Worm (Caenorhabditis elegans) whole organism, young adult: ENCODE data around the gene T04A11.4.
A peak's percentile ranks its signal among the peaks of the same experiment; 100 is the strongest.

Experiments
- B0035.1 ChIP-seq: sonication (generic microtip); optimal IDR thresholded peaks from 2 replicates; lab custom pipeline; 2016; ENCODE audit warnings: missing genetic modification characterization, mild to moderate bottlenecking, missing compliant biosample characterization, missing genotype, missing genetic modification reagents
- D2030.7 ChIP-seq: fragments of 200-800 bp; sonication (Bioruptor generic); IDR thresholded peaks from 2 replicates; pipeline ENCODE4 v1.3.6; 2022; ENCODE audit warnings: missing genetic modification reagents, missing genetic modification characterization, missing compliant biosample characterization
- F22D6.2 ChIP-seq: sonication (generic microtip); optimal IDR thresholded peaks from 2 replicates; lab custom pipeline; 2016; ENCODE audit warnings: mild to moderate bottlenecking, missing genetic modification characterization, missing compliant biosample characterization
- F23B12.7 ChIP-seq: sonication (generic microtip); optimal IDR thresholded peaks from 2 replicates; lab custom pipeline; 2017; ENCODE audit warnings: missing genetic modification characterization, mild to moderate bottlenecking, missing compliant biosample characterization, antibody characterized with exemption, moderate library complexity; ENCODE audit not compliant: insufficient read depth
- F39B2.1 ChIP-seq: fragments of 200-800 bp; sonication (Bioruptor generic); IDR thresholded peaks from 2 replicates; pipeline ENCODE4 v1.3.6; 2022; ENCODE audit warnings: missing genetic modification reagents, missing genetic modification characterization, missing compliant biosample characterization
- F57C9.4 ChIP-seq: sonication (generic microtip); optimal IDR thresholded peaks from 2 replicates; lab custom pipeline; 2017; ENCODE audit warnings: mild to moderate bottlenecking, missing genetic modification characterization, missing compliant biosample characterization
- K12H6.12 ChIP-seq: fragments of 200-800 bp; sonication (Bioruptor generic); optimal IDR thresholded peaks from 2 replicates; lab custom pipeline; 2018; ENCODE audit warnings: mild to moderate bottlenecking, missing genetic modification characterization, missing compliant biosample characterization
- T07F8.4 ChIP-seq: sonication (generic microtip); optimal IDR thresholded peaks from 2 replicates; lab custom pipeline; 2016; ENCODE audit warnings: mild to moderate bottlenecking, missing genetic modification characterization, moderate library complexity, missing compliant biosample characterization
- Y56A3A.18 ChIP-seq: fragments of 200-800 bp; sonication (Bioruptor generic); IDR thresholded peaks from 2 replicates; pipeline ENCODE4 v1.3.6; 2022; ENCODE audit warnings: missing genetic modification reagents, missing genetic modification characterization, missing compliant biosample characterization
- Y79H2A.3 ChIP-seq: fragments of 200-800 bp; sonication (Bioruptor generic); conservative IDR thresholded peaks from 2 replicates; pipeline ENCODE4 v1.3.6; 2022; ENCODE audit warnings: missing genetic modification reagents, missing genetic modification characterization, missing compliant biosample characterization
- ama-1 ChIP-seq, 3 experiments: fragments of 150-350 bp in 1 of 3; sonication (generic microtip) in 2 of 3; optimal IDR thresholded peaks; 2 replicates each; lab custom pipeline; 2014 to 2018; ENCODE audit warnings: missing biosample characterization in 2 of 3, missing genetic modification characterization in 2 of 3, missing genetic modification reagents in 2 of 3
- aptf-2 ChIP-seq: fragments of 200-800 bp; sonication (Bioruptor generic); conservative IDR thresholded peaks from 2 replicates; pipeline ENCODE4 v1.3.6; 2022; ENCODE audit warnings: missing genetic modification reagents, missing genetic modification characterization, missing compliant biosample characterization
- attf-3 ChIP-seq: fragments of 200-800 bp; sonication (Bioruptor generic); conservative IDR thresholded peaks from 2 replicates; pipeline ENCODE4 v1.3.6; 2022; ENCODE audit warnings: missing genetic modification reagents, missing genetic modification characterization, missing compliant biosample characterization
- attf-6 ChIP-seq: fragments of 200-800 bp; sonication (Bioruptor generic); IDR thresholded peaks from 2 replicates; pipeline ENCODE4 v1.3.6; 2022; ENCODE audit warnings: missing genetic modification reagents, missing genetic modification characterization, missing compliant biosample characterization
- bed-1 ChIP-seq: fragments of 200-800 bp; sonication (Bioruptor generic); IDR thresholded peaks from 2 replicates; pipeline ENCODE4 v1.3.6; 2022; ENCODE audit warnings: missing genetic modification reagents, missing genetic modification characterization, missing compliant biosample characterization
- bed-2 ChIP-seq: fragments of 200-800 bp; sonication (Bioruptor generic); IDR thresholded peaks from 2 replicates; pipeline ENCODE4 v1.3.6; 2022; ENCODE audit warnings: missing genetic modification reagents, missing genetic modification characterization, missing compliant biosample characterization
- ccch-3 ChIP-seq: fragments of 200-800 bp; sonication (Bioruptor generic); optimal IDR thresholded peaks from 2 replicates; lab custom pipeline; 2018; ENCODE audit warnings: mild to moderate bottlenecking, missing genetic modification characterization, missing compliant biosample characterization
- egl-18 ChIP-seq: fragments of 200-800 bp; sonication (Bioruptor generic); IDR thresholded peaks from 2 replicates; pipeline ENCODE4 v1.3.6; 2022; ENCODE audit warnings: missing genetic modification reagents, missing genetic modification characterization, missing compliant biosample characterization
- egl-44 ChIP-seq: fragments of 200-800 bp; sonication (Bioruptor generic); IDR thresholded peaks from 2 replicates; pipeline ENCODE4 v1.3.6; 2022; ENCODE audit warnings: missing genetic modification reagents, missing genetic modification characterization, missing compliant biosample characterization
- gei-17 ChIP-seq: fragments of 200-800 bp; sonication (Bioruptor generic); optimal IDR thresholded peaks from 2 replicates; lab custom pipeline; 2018; ENCODE audit warnings: mild to moderate bottlenecking, missing genetic modification characterization, missing compliant biosample characterization
- hrde-1 ChIP-seq: sonication (generic microtip); optimal IDR thresholded peaks from 2 replicates; lab custom pipeline; 2016; ENCODE audit warnings: missing genetic modification characterization, mild to moderate bottlenecking, missing compliant biosample characterization, moderate library complexity, missing genotype, missing genetic modification reagents, borderline replicate concordance
- lin-26 ChIP-seq: fragments of 200-800 bp; sonication (Bioruptor generic); IDR thresholded peaks from 2 replicates; pipeline ENCODE4 v1.3.6; 2022; ENCODE audit warnings: missing genetic modification reagents, missing genetic modification characterization, missing compliant biosample characterization
- lsl-1 ChIP-seq: fragments of 200-800 bp; sonication (Bioruptor generic); optimal IDR thresholded peaks from 2 replicates; lab custom pipeline; 2018; ENCODE audit warnings: mild to moderate bottlenecking, missing genetic modification characterization, moderate library complexity, missing compliant biosample characterization
- lsy-27 ChIP-seq: sonication (generic microtip); optimal IDR thresholded peaks from 2 replicates; lab custom pipeline; 2017; ENCODE audit warnings: missing genetic modification characterization, mild to moderate bottlenecking, missing compliant biosample characterization, antibody characterized with exemption, missing genotype, borderline replicate concordance; ENCODE audit not compliant: insufficient read depth
- mel-28 ChIP-seq: sonication (generic microtip); optimal IDR thresholded peaks from 2 replicates; lab custom pipeline; 2016; ENCODE audit warnings: borderline replicate concordance, mild to moderate bottlenecking, missing genetic modification characterization, missing compliant biosample characterization
- mxl-1 ChIP-seq: sonication (generic microtip); optimal IDR thresholded peaks from 2 replicates; lab custom pipeline; 2016; ENCODE audit warnings: missing genetic modification characterization, missing compliant biosample characterization
- nfya-1 ChIP-seq: sonication (generic microtip); optimal IDR thresholded peaks from 2 replicates; lab custom pipeline; 2017; ENCODE audit warnings: antibody characterized with exemption, missing compliant biosample characterization, missing genetic modification characterization, borderline replicate concordance; ENCODE audit not compliant: insufficient read depth
- nhr-27 ChIP-seq: fragments of 200-800 bp; sonication (Bioruptor generic); optimal IDR thresholded peaks from 2 replicates; lab custom pipeline; 2018; ENCODE audit warnings: mild to moderate bottlenecking, missing genetic modification characterization, moderate library complexity, missing compliant biosample characterization
- nhr-90 ChIP-seq: sonication (generic microtip); optimal IDR thresholded peaks from 2 replicates; lab custom pipeline; 2016; ENCODE audit warnings: missing genotype, mild to moderate bottlenecking, missing genetic modification characterization, missing compliant biosample characterization
- pha-4 ChIP-seq: fragments of 150-350 bp; sonication (generic microtip); optimal IDR thresholded peaks from 2 replicates; lab custom pipeline; 2014; ENCODE audit warnings: missing biosample characterization, missing genetic modification reagents, missing genetic modification characterization
- sdz-38 ChIP-seq: sonication (generic microtip); optimal IDR thresholded peaks from 2 replicates; lab custom pipeline; 2016; ENCODE audit warnings: missing genotype, missing genetic modification characterization, missing compliant biosample characterization
- ztf-25 ChIP-seq: fragments of 200-800 bp; sonication (Bioruptor generic); IDR thresholded peaks from 2 replicates; pipeline ENCODE4 v1.3.6; 2022; ENCODE audit warnings: missing genetic modification reagents, missing genetic modification characterization, missing compliant biosample characterization
- ztf-26 ChIP-seq: sonication (generic microtip); optimal IDR thresholded peaks from 2 replicates; lab custom pipeline; 2017; ENCODE audit warnings: missing genetic modification characterization, missing compliant biosample characterization
- ztf-28 ChIP-seq: fragments of 200-800 bp; sonication (Bioruptor generic); IDR thresholded peaks from 2 replicates; pipeline ENCODE4 v1.3.6; 2022; ENCODE audit warnings: missing genetic modification reagents, missing genetic modification characterization, missing compliant biosample characterization

Gene T04A11.4

ce11 chrIV:12527217-12527616, 42.8 kb upstream of the T04A11.4 start, which contains the start of gene F53B2.8 (continued):
- no peak for TF ChIP-seq ccch-3 (GFP tag; lab: Kevin White, UChicago)
- TF ChIP-seq F39B2.1 (GFP tag; lab: Robert Waterston, UW) = no peak
- TF ChIP-seq egl-44 (GFP tag; lab: Robert Waterston, UW) = no peak
- TF ChIP-seq B0035.1 (tag; lab: Kevin White, UChicago) = no peak
- no peak for TF ChIP-seq lin-26 (GFP tag; lab: Robert Waterston, UW)
- TF ChIP-seq F23B12.7 (tag; lab: Kevin White, UChicago) = no peak
- TF ChIP-seq hrde-1 (tag; lab: Kevin White, UChicago) = no peak
- TF ChIP-seq Y56A3A.18 (GFP tag; lab: Robert Waterston, UW) = 0 out of 2 replicates have a peak, but pooled peaks have one; percentile 35
- TF ChIP-seq gei-17 = no peak
- TF ChIP-seq, all 124 proteins: peak for 7

- TF ChIP-seq nhr-27 (no peak), lsy-27 (tag; lab: Kevin White, UChicago) (no peak), ama-1 (optimal IDR thresholded peaks at IDR 0.05; lab: Kevin White, UChicago) (no peak), ama-1 (GFP tag; optimal IDR thresholded peaks at IDR 0.05; lab: Kevin White, UChicago) (no peak), nhr-90 (tag; lab: Kevin White, UChicago) (no peak), nfya-1 (tag; lab: Kevin White, UChicago) (no peak), D2030.7 (no peak), ztf-26 (tag; lab: Kevin White, UChicago) (no peak), attf-3 (GFP tag; lab: Robert Waterston, UW) (no peak), T07F8.4 (no peak), F22D6.2 (tag; lab: Kevin White, UChicago) (no peak), K12H6.12 (no peak), lin-26 (GFP tag; lab: Robert Waterston, UW) (no peak), egl-18 (GFP tag; lab: Robert Waterston, UW) (no peak), ztf-25 (GFP tag; lab: Robert Waterston, UW) (no peak), egl-44 (GFP tag; lab: Robert Waterston, UW) (no peak)
- TF ChIP-seq, all 124 proteins: peak for 0
These were observed 41.0 kb upstream of the T04A11.4 start, which contains the start of gene eak-4 for ce11 chrIV:12525409-12525808. Gene eak-4 (minus strand): TSS chrIV:12525509.

- TF ChIP-seq aptf-2 (no peak), F57C9.4 (tag; lab: Kevin White, UChicago) (no peak), lsl-1 (no peak), hrde-1 (tag; lab: Kevin White, UChicago) (no peak), K12H6.12 (no peak), bed-2 (GFP tag; lab: Robert Waterston, UW) (no peak), Y79H2A.3 (GFP tag; lab: Robert Waterston, UW) (no peak), attf-6 (no peak), ztf-28 (GFP tag; lab: Robert Waterston, UW) (no peak), mel-28 (tag; lab: Kevin White, UChicago) (no peak), pha-4 (no peak), sdz-38 (tag; lab: Kevin White, UChicago) (no peak), T07F8.4 (no peak), bed-1 (no peak), mxl-1 (tag; lab: Kevin White, UChicago) (no peak)
These were observed 38.1 kb upstream of the T04A11.4 start, which contains the start of gene sru-13 for ce11 chrIV:12522521-12522920. Gene sru-13 (minus strand): TSS chrIV:12522621.
